Fruit fly (Drosophila melanogaster) whole organism, prepupa: ENCODE results near the gene Cyp4ac3.

Source experiments
- Blimp-1 ChIP-seq: fragments of 200-800 bp; sonication (Bioruptor generic); optimal IDR thresholded peaks from 3 replicates; lab custom pipeline; 2017; ENCODE audit warnings: missing biosample characterization, missing genetic modification characterization, mild to moderate bottlenecking, moderate library complexity, missing genetic modification reagents
- CG10631 ChIP-seq: fragments of 200-800 bp; sonication (Bioruptor generic); optimal IDR thresholded peaks from 2 replicates; lab custom pipeline; 2016; ENCODE audit warnings: missing biosample characterization, missing genetic modification characterization
- CG11294 ChIP-seq: fragments of 200-800 bp; sonication (Bioruptor generic); IDR thresholded peaks from 2 replicates; pipeline ENCODE4 v1.3.6; 2022; ENCODE audit warnings: missing biosample characterization, missing genetic modification characterization
- CG11762 ChIP-seq: fragments of 200-800 bp; sonication (Bioruptor generic); optimal IDR thresholded peaks from 3 replicates; lab custom pipeline; 2016; ENCODE audit warnings: missing biosample characterization, missing genetic modification characterization; ENCODE audit not compliant: insufficient read depth
- CG11902 ChIP-seq: fragments of 200-800 bp; sonication (Bioruptor generic); optimal IDR thresholded peaks from 3 replicates; lab custom pipeline; 2016; ENCODE audit warnings: missing biosample characterization, missing genetic modification characterization
- CG15336 ChIP-seq: fragments of 200-800 bp; sonication (Bioruptor generic); IDR thresholded peaks from 2 replicates; pipeline ENCODE4 v1.3.6; 2022; ENCODE audit warnings: missing biosample characterization, missing genetic modification characterization
- CG1621 ChIP-seq: fragments of 200-800 bp; sonication (Bioruptor generic); optimal IDR thresholded peaks from 3 replicates; lab custom pipeline; 2018; ENCODE audit warnings: missing biosample characterization, mild to moderate bottlenecking, missing genetic modification characterization
- CG16779 ChIP-seq: fragments of 200-800 bp; sonication (Bioruptor generic); optimal IDR thresholded peaks from 3 replicates; lab custom pipeline; 2017; ENCODE audit warnings: missing biosample characterization, mild to moderate bottlenecking, missing genetic modification characterization
- CG3032 ChIP-seq: fragments of 200-800 bp; optimal IDR thresholded peaks from 2 replicates; lab custom pipeline; 2019; ENCODE audit warnings: missing biosample characterization, mild to moderate bottlenecking, missing genetic modification characterization, moderate library complexity
- CG31627 ChIP-seq: fragments of 200-800 bp; sonication (Bioruptor generic); optimal IDR thresholded peaks from 3 replicates; lab custom pipeline; 2016; ENCODE audit warnings: missing biosample characterization, missing genetic modification characterization
- CG32006 ChIP-seq: fragments of 200-800 bp; sonication (Bioruptor generic); optimal IDR thresholded peaks from 3 replicates; lab custom pipeline; 2017; ENCODE audit warnings: missing biosample characterization, mild to moderate bottlenecking, missing genetic modification characterization
- CG34406 ChIP-seq: fragments of 200-800 bp; sonication (Bioruptor generic); optimal IDR thresholded peaks from 3 replicates; lab custom pipeline; 2016; ENCODE audit warnings: missing biosample characterization, missing genetic modification characterization
- CG6163 ChIP-seq: fragments of 200-800 bp; sonication (Bioruptor generic); IDR thresholded peaks from 3 replicates; pipeline ENCODE4 v1.3.6; 2022; ENCODE audit warnings: missing biosample characterization, missing genetic modification characterization
- CG6276 ChIP-seq: fragments of 200-800 bp; sonication (Bioruptor generic); optimal IDR thresholded peaks from 2 replicates; lab custom pipeline; 2017; ENCODE audit warnings: missing biosample characterization, mild to moderate bottlenecking, missing genetic modification characterization
- CG6792 ChIP-seq: fragments of 200-800 bp; sonication (Bioruptor generic); optimal IDR thresholded peaks from 3 replicates; lab custom pipeline; 2016; ENCODE audit warnings: missing biosample characterization, missing genetic modification characterization
- CG6808 ChIP-seq: fragments of 200-800 bp; sonication (Bioruptor generic); optimal IDR thresholded peaks from 3 replicates; lab custom pipeline; 2017; ENCODE audit warnings: missing biosample characterization, missing genetic modification characterization, mild to moderate bottlenecking, moderate library complexity, missing genetic modification reagents
- CG6854 ChIP-seq: fragments of 200-800 bp; sonication (Bioruptor generic); optimal IDR thresholded peaks from 2 replicates; lab custom pipeline; 2017; ENCODE audit warnings: missing biosample characterization, mild to moderate bottlenecking, missing genetic modification characterization
- CG7368 ChIP-seq: fragments of 200-800 bp; sonication (Bioruptor generic); optimal IDR thresholded peaks from 3 replicates; lab custom pipeline; 2016; ENCODE audit warnings: missing biosample characterization, missing genetic modification characterization
- CG8119 ChIP-seq: fragments of 200-800 bp; sonication (Bioruptor generic); IDR thresholded peaks from 3 replicates; pipeline ENCODE4 v1.3.6; 2022; ENCODE audit warnings: missing biosample characterization, missing genetic modification characterization
- CG8632 ChIP-seq: fragments of 200-800 bp; sonication (Bioruptor generic); optimal IDR thresholded peaks from 3 replicates; lab custom pipeline; 2016; ENCODE audit warnings: missing biosample characterization, missing genetic modification characterization
- CG9139 ChIP-seq: fragments of 200-800 bp; sonication (Bioruptor generic); optimal IDR thresholded peaks from 3 replicates; lab custom pipeline; 2017; ENCODE audit warnings: missing biosample characterization, mild to moderate bottlenecking, missing genetic modification characterization
- Eip75B ChIP-seq: fragments of 200-800 bp; sonication (Bioruptor generic); optimal IDR thresholded peaks from 3 replicates; lab custom pipeline; 2016; ENCODE audit warnings: missing biosample characterization, missing genetic modification characterization
- Eip78C ChIP-seq: fragments of 200-800 bp; sonication (Bioruptor generic); peaks from one replicate; lab custom pipeline; 2016; ENCODE audit warnings: missing biosample characterization, missing genetic modification characterization
- Ets21C ChIP-seq: fragments of 200-800 bp; sonication (Bioruptor generic); optimal IDR thresholded peaks from 3 replicates; lab custom pipeline; 2016; ENCODE audit warnings: missing biosample characterization, missing genetic modification characterization
- Ets96B ChIP-seq: fragments of 200-800 bp; optimal IDR thresholded peaks from 2 replicates; lab custom pipeline; 2019; ENCODE audit warnings: missing biosample characterization, mild to moderate bottlenecking, missing genetic modification characterization, moderate library complexity
- Hr38 ChIP-seq: sonication (Bioruptor generic); optimal IDR thresholded peaks from 2 replicates; lab custom pipeline; 2016; ENCODE audit warnings: missing biosample characterization, missing genetic modification characterization
- Lpt ChIP-seq: fragments of 200-800 bp; sonication (Bioruptor generic); optimal IDR thresholded peaks from 3 replicates; lab custom pipeline; 2016; ENCODE audit warnings: missing biosample characterization, missing genetic modification characterization
- Met ChIP-seq: fragments of 200-800 bp; sonication (Bioruptor generic); optimal IDR thresholded peaks from 3 replicates; lab custom pipeline; 2016; ENCODE audit warnings: missing biosample characterization, missing genetic modification characterization
- OdsH ChIP-seq: fragments of 200-800 bp; sonication (Bioruptor generic); optimal IDR thresholded peaks from 3 replicates; lab custom pipeline; 2016; ENCODE audit warnings: missing biosample characterization, missing genetic modification characterization
- Smox ChIP-seq: fragments of 200-800 bp; sonication (Bioruptor generic); optimal IDR thresholded peaks from 3 replicates; lab custom pipeline; 2016; ENCODE audit warnings: missing biosample characterization, missing genetic modification characterization
- Sox102F ChIP-seq: fragments of 200-800 bp; sonication (Bioruptor generic); optimal IDR thresholded peaks from 2 replicates; lab custom pipeline; 2016; ENCODE audit warnings: missing biosample characterization, mild to moderate bottlenecking, missing genetic modification characterization
- achi ChIP-seq: fragments of 200-800 bp; sonication (Bioruptor generic); optimal IDR thresholded peaks from 3 replicates; lab custom pipeline; 2016; ENCODE audit warnings: missing biosample characterization, missing genetic modification characterization
- acj6 ChIP-seq: fragments of 200-800 bp; sonication (Bioruptor generic); optimal IDR thresholded peaks from 3 replicates; lab custom pipeline; 2016; ENCODE audit warnings: missing biosample characterization, missing genetic modification characterization
- dac ChIP-seq: fragments of 200-800 bp; sonication (Bioruptor generic); optimal IDR thresholded peaks from 2 replicates; lab custom pipeline; 2017; ENCODE audit warnings: missing biosample characterization, mild to moderate bottlenecking, missing genetic modification characterization
- dsx ChIP-seq: fragments of 200-800 bp; optimal IDR thresholded peaks from 3 replicates; lab custom pipeline; 2019; ENCODE audit warnings: missing biosample characterization, mild to moderate bottlenecking, missing genetic modification characterization, moderate library complexity; ENCODE audit not compliant: poor library complexity, severe bottlenecking
- eg ChIP-seq: fragments of 200-800 bp; sonication (Bioruptor generic); IDR thresholded peaks from 3 replicates; pipeline ENCODE4 v1.3.6; 2022; ENCODE audit warnings: missing biosample characterization, missing genetic modification characterization
- esn ChIP-seq: fragments of 200-800 bp; sonication (Bioruptor generic); optimal IDR thresholded peaks from 2 replicates; lab custom pipeline; 2016; ENCODE audit warnings: missing biosample characterization, mild to moderate bottlenecking, missing genetic modification characterization, moderate library complexity
- fd59A ChIP-seq: fragments of 200-800 bp; sonication (Bioruptor generic); optimal IDR thresholded peaks from 2 replicates; lab custom pipeline; 2017; ENCODE audit warnings: missing biosample characterization, mild to moderate bottlenecking, missing genetic modification characterization, missing genetic modification reagents
- net ChIP-seq: fragments of 200-800 bp; sonication (Bioruptor generic); optimal IDR thresholded peaks from 3 replicates; lab custom pipeline; 2016; ENCODE audit warnings: missing biosample characterization, missing genetic modification characterization
- pdm3 ChIP-seq: fragments of 200-800 bp; sonication (Bioruptor generic); optimal IDR thresholded peaks from 3 replicates; lab custom pipeline; 2016; ENCODE audit warnings: missing biosample characterization, missing genetic modification characterization
- spab ChIP-seq: fragments of 200-800 bp; sonication (Bioruptor generic); optimal IDR thresholded peaks from 2 replicates; lab custom pipeline; 2017; ENCODE audit warnings: missing biosample characterization, mild to moderate bottlenecking, missing genetic modification characterization, missing genetic modification reagents
- ss ChIP-seq, 2 experiments: fragments of 200-800 bp; sonication (Bioruptor generic); optimal IDR thresholded peaks; 2 replicates in 1 of 2; 3 replicates in 1 of 2; lab custom pipeline; 2017 to 2018; ENCODE audit warnings: mild to moderate bottlenecking in 2 of 2, missing biosample characterization in 2 of 2, missing genetic modification characterization in 2 of 2, moderate library complexity in 1 of 2
- topi ChIP-seq: fragments of 200-800 bp; sonication (Bioruptor generic); optimal IDR thresholded peaks from 3 replicates; lab custom pipeline; 2016; ENCODE audit warnings: missing biosample characterization, missing genetic modification characterization
- vri ChIP-seq: fragments of 200-800 bp; sonication (Bioruptor generic); optimal IDR thresholded peaks from 3 replicates; lab custom pipeline; 2016; ENCODE audit warnings: missing biosample characterization, mild to moderate bottlenecking, missing genetic modification characterization

The Cyp4ac3 gene

DNA sequence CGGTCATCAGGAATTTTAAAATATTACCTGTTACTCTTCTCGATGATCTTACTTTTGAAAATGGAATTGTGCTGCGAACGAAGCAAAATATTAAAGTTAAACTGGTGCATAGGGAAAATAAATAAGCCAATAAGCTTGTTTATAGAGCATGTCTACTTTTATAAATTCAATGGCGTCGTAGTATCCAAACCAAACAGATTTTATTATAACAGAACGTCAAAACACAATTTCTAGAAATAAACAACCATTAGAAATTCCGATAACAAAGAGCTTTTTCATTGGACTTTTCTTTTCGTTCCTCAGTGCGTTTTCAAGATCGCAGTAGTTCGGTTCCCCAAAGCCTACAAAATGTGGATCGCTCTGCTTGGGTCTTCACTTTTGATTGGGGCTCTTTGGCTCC, at the start of gene Cyp4ac3:
Gene Cyp4ac3 (plus strand): TSS at position 301 of the 400 bp plus-strand sequence.
- TF ChIP-seq Sox102F (GFP tag; lab: Kevin White, UChicago) (no peak), CG16779 (no peak), Eip78C (GFP tag; lab: Kevin White, UChicago) (no peak), CG8119 (GFP tag; lab: Robert Waterston, UW) (no peak), CG6808 (GFP tag; lab: Kevin White, UChicago) (no peak), Ets96B (tag; lab: Kevin White, UChicago) (no peak), Blimp-1 (no peak), OdsH (no peak), CG6163 (no peak), fd59A (GFP tag; lab: Kevin White, UChicago) (no peak), CG11294 (no peak), CG34406 (GFP tag; lab: Kevin White, UChicago) (no peak), CG7368 (no peak), CG6276 (no peak), CG9139 (no peak), CG1621 (tag; lab: Kevin White, UChicago) (no peak), pdm3 (GFP tag; lab: Kevin White, UChicago) (no peak)

DNA sequence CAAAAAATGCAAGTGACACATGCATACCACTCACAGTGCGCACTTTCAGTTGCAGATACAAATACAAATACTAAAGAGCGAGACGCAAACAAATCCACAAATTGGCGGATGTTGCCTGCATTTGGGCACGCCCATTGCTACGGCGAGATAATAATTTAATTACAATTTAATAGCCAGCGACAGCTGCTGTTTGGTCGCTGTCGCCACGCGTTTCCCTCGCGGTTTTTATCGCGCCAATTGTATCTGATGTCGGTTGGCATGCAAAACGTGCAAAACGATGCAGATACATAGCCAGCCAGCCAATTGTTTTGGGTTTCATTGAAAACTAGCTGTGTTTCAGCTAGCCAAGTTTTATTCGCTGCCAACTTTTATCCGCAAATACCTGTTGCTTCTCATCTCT, 45.0 kb upstream of the Cyp4ac3 start:
- no peak for TF ChIP-seq CG6792 (GFP tag; lab: Kevin White, UChicago)
- TF ChIP-seq Eip75B (GFP tag; lab: Kevin White, UChicago), result no peak
- TF ChIP-seq CG8632 (GFP tag; lab: Kevin White, UChicago), result no peak
- TF ChIP-seq CG31627 (GFP tag; lab: Kevin White, UChicago), result no peak
- TF ChIP-seq Hr38, result no peak
- TF ChIP-seq CG16779, result no peak
- no peak for TF ChIP-seq CG7368
- no peak for TF ChIP-seq Met (GFP tag; lab: Kevin White, UChicago)

DNA sequence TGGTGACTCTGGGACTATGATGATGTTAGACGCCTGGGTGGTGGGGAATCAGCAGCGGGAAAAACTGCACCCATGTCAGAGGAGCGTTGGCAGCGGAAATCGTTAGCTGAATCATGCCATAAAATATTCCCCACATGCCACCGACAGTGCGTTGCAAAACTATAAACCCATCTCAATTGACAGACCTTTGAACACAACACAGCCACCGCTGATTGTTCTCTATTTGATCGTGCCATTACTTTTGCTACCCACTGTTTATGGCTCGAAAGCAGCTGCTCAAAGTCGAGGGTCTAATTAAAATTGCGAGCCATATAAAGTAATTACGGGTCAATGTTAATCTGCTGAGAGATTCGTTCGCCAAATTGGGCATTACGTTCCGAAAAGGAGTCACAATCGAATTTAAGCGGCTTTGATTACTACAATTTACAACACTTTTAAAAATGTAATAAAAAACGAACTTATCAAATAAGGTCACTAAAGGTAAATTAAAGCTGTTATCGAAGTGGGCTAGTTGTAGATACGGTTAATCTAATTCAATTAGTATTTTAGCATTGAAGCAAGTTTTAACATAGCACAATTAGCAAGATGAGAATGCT, 43.5 kb upstream of the Cyp4ac3 start:
- TF ChIP-seq pdm3 (GFP tag; lab: Kevin White, UChicago), result no peak
- TF ChIP-seq eg (GFP tag; lab: Robert Waterston, UW), result 0 out of 3 replicates have a peak, but pooled peaks have one; percentile 18
- 0 out of 2 replicates have a peak, but pooled peaks have one; percentile 19 for TF ChIP-seq CG11294

DNA sequence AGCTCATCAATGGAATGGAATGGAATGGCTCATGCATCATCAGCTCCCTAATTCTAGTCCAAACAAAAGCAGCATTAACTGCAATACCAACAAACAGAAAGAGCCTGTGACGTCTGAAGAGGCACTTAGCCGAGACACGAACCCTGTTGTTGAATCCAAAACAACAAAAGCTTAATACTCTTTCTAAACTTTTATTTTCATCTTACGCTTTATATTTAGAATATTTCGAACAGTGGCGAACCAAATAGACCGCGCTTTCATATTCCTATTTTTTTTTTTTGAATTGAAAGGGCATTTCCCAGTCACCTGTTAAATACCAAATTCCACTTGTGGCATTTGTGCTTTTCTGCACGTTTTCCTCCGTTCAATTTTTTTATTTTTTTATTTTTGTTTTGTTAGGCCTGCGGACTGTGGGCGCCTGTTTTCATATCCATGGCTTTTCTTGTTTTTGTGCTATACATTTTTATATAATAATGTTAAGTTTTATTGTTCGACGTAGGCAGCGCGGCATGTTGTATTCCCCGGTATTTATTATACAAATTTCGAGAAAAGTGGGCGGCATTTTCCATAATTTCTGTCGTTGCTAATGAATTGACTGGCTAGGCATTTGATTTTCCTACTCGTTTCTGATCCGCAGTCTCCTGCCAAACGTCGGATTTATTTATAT, 42.6 kb upstream of the Cyp4ac3 start:
- TF ChIP-seq pdm3 (GFP tag; lab: Kevin White, UChicago) (peak; percentile 49), Sox102F (GFP tag; lab: Kevin White, UChicago) (peak; percentile 6), CG32006 (GFP tag; lab: Kevin White, UChicago) (peak; percentile 64), CG6163 (peak; percentile 66; the same call in 2 of the 3 replicates), Lpt (GFP tag; lab: Kevin White, UChicago) (peak; percentile 38), OdsH (peak; percentile 55), CG11762 (GFP tag; lab: Kevin White, UChicago) (no peak), CG6792 (GFP tag; lab: Kevin White, UChicago) (peak; percentile 7), CG15336 (GFP tag; lab: Robert Waterston, UW) (peak; percentile 84), acj6 (GFP tag; lab: Kevin White, UChicago) (peak; percentile 46), CG34406 (GFP tag; lab: Kevin White, UChicago) (no peak), CG11902 (GFP tag; lab: Kevin White, UChicago) (no peak), Smox (no peak), CG6854 (no peak), net (GFP tag; lab: Kevin White, UChicago) (peak; percentile 26), esn (GFP tag; lab: Kevin White, UChicago) (peak; percentile 53), Ets21C (peak; percentile 9), CG3032 (tag; lab: Kevin White, UChicago) (no peak), dsx (GFP tag; lab: Kevin White, UChicago) (no peak), achi (peak; percentile 27), dac (no peak), topi (peak; percentile 28), spab (GFP tag; lab: Kevin White, UChicago) (no peak), ss (GFP tag; optimal IDR thresholded peaks at IDR 0.05; lab: Kevin White, UChicago) (no peak), CG8119 (GFP tag; lab: Robert Waterston, UW) (peak; percentile 79), CG10631 (GFP tag; lab: Kevin White, UChicago) (peak; percentile 16), vri (peak; percentile 12)
